Fruit fly (Drosophila melanogaster): Measurements from ENCODE around the gene CG31909.

dm6 chr2L:7264885-7265540 is 7.7 kb downstream of the CG31909 start:
- TF ChIP-seq Hr39 (GFP tag; optimal IDR thresholded peaks at IDR 0.05) (no peak), Lpt (GFP tag; optimal IDR thresholded peaks at IDR 0.05) (no peak), Sox14 (GFP tag; optimal IDR thresholded peaks at IDR 0.05) (no peak), topi (GFP tag; optimal IDR thresholded peaks at IDR 0.05) (no peak), cyc (GFP tag; optimal IDR thresholded peaks at IDR 0.05) (no peak), ss (GFP tag; optimal IDR thresholded peaks at IDR 0.05) (no peak), dsx (GFP tag; optimal IDR thresholded peaks at IDR 0.05; ENCODE audit: poor library complexity, severe bottlenecking) (no peak), CG8632 (GFP tag; optimal IDR thresholded peaks at IDR 0.05) (no peak), CG7368 (GFP tag; optimal IDR thresholded peaks at IDR 0.05) (no peak), vri (GFP tag; optimal IDR thresholded peaks at IDR 0.05) (no peak), Met (GFP tag; optimal IDR thresholded peaks at IDR 0.05) (no peak)
